Worm (Caenorhabditis elegans) whole organism, L4/young adult: Measurements from ENCODE around the gene C39F7.5.

Experiments
- W03F9.2 ChIP-seq: fragments of 150-350 bp; optimal IDR thresholded peaks from 2 replicates; lab custom pipeline; 2014; ENCODE audit warnings: missing biosample characterization, missing genetic modification characterization
- dao-5 ChIP-seq: sonication (generic microtip); optimal IDR thresholded peaks from 2 replicates; lab custom pipeline; 2016; ENCODE audit warnings: missing genotype, missing genetic modification characterization, moderate library complexity, missing compliant biosample characterization
- him-1 ChIP-seq: sonication (generic microtip); optimal IDR thresholded peaks from 2 replicates; lab custom pipeline; 2016; ENCODE audit warnings: missing genotype, missing genetic modification reagents, missing genetic modification characterization, missing compliant biosample characterization

The C39F7.5 gene

DNA sequence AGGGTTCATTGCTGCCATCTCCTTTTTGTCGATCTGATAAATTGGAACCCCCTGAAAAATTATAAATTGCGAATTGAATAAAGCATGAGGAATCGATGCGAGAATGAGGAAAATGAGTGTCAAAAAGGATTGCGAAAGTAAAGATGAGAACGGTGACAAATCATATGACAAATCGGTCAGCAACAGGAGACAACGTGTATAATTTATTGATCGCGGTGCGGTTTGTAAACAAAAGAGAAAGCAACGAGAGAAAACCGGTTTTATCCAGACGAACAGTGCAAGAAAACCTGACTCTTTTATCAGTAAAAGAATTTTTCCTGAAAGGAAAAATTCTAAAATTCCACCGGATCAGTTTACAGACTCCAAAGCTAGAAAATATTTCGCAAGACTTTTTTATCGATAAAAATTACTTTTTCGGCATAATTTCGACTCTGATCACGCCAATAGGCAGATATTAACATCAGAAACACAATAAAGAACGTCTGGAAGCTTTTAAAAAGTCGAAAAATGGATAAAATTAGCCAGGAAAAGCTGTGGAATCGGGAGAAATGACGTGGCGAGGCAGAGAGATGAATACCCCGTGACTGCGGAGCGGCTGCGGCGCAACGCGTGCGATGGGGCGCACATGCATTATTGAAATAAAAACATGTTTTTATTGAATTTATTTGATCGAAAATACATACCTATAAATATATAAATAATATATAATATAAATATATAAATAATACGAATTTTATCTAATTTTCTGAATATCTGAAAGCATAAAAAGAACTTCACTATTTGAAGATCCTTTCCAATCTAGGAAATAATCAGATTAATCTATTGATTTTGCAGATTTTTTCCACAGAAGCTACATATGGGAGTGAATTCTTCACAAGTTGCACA, at the start of gene C39F7.5, which contains the start of gene rab-1:
TSS of gene C39F7.5 (plus strand) at position 835 of the 885 bp plus-strand sequence.
TSS of gene rab-1 (minus strand) at position 51 of the 885 bp plus-strand sequence.
- TF ChIP-seq W03F9.2 (tag; lab: Kevin White, UChicago), result peak; percentile 88
- no peak for TF ChIP-seq dao-5

DNA sequence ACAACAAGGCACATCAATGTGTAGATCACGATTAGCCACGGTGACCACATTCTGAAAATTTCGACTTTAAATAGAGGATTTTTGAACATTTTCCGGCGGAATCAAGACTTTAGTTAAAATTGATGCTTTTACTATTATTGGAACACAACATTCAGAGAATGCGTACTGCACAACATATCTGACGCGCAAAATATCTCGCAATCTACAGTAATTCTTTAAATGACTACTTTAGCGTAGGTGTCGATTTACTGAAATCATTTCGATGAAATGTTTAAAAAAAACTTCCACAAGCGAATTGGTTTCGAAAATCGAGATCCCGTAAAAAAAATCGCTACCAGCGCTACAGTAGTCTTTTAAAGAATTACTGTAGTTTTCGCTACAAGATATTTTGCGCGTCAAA, 44.1 kb upstream of the C39F7.5 start, which contains the start of gene Y50D4A.10:
TSS of gene Y50D4A.10 (minus strand) at position 57 of the 400 bp plus-strand sequence.
- no peak for TF ChIP-seq W03F9.2 (tag; lab: Kevin White, UChicago)
- TF ChIP-seq him-1 (tag; lab: Kevin White, UChicago), result no peak
- TF ChIP-seq dao-5, result no peak

DNA sequence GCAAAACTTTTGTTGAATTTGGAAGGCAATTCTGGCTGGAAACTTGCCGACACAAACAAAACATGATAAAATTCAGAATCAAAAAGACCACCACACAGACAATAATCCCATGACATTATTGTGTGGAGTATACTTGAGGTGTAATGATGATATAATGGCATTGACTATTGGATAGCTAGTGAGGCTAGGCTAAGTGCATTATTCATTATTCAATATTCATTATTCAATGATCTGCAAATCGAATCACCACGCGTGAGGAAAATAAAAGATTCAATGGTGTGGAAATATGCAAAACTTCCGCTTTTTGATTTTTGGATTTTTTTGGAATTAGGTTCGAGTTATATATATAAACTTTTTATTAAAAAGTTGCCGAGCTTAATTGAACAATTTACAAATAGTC, 41.0 kb upstream of the C39F7.5 start:
- TF ChIP-seq dao-5 (no peak), him-1 (tag; lab: Kevin White, UChicago) (no peak), W03F9.2 (tag; lab: Kevin White, UChicago) (no peak)

DNA sequence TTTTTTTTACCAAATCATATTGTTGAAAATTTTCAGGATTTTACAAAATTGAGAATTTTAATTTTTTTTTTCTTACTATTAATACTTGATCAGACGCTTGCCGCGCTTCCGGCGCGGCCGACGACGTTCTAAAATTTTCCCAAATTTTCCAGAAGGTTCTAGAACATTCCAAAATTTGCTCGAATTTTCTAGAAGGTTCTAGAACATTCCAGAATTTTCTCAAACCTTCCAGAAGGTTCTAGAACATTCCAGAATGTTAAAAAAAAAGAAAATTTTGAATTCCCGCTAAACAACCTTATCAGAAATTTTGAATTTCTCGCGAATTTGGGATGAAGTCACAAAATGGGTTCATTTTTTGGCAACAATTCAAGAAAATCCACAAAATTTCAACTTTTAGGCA, 38.3 kb upstream of the C39F7.5 start:
- no peak for TF ChIP-seq dao-5
- TF ChIP-seq W03F9.2 (tag; lab: Kevin White, UChicago), result no peak
- TF ChIP-seq him-1 (tag; lab: Kevin White, UChicago), result no peak

DNA sequence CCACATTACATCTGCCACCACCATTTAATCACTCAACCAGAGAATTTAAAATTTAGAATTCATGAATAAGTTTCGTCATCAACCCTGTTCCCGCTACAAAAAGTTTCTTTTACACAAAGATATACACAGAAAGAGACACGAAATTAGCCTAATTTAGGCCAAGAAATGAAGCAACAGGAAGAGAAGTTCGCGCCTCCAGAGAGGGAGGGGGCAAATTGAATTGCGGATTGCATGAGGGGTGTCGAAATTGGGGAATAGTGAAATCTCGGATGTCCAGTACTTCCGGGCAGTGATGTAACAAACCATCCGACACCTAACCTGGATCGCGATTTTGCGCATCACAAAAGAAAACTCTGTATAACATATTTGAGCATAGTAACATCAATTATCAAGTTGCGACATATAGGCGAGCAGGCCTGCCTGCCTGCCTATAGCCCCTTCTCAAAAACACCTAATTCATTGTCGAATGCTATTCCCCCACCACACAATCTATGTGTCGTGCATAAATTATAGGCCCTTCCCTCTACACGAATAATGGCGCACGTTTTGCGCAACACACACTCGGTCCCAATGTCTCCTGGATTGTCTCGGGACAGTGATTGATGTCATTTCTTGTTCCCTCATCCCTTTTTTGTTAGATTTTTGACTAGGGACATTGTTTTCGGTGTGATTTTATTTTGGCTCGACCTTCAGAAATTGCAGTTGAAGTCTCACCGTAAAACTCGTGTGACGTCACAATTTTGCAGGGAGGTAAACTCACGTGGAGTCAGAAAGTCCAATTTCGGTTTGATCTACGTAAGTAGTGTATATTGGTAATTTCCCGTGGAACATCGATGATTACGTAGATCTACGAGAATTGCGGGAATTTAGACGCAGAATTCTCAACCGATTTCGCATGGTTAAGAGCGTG, 36.6 kb upstream of the C39F7.5 start:
- no peak for TF ChIP-seq dao-5
- no peak for TF ChIP-seq W03F9.2 (tag; lab: Kevin White, UChicago)
- no peak for TF ChIP-seq him-1 (tag; lab: Kevin White, UChicago)

DNA sequence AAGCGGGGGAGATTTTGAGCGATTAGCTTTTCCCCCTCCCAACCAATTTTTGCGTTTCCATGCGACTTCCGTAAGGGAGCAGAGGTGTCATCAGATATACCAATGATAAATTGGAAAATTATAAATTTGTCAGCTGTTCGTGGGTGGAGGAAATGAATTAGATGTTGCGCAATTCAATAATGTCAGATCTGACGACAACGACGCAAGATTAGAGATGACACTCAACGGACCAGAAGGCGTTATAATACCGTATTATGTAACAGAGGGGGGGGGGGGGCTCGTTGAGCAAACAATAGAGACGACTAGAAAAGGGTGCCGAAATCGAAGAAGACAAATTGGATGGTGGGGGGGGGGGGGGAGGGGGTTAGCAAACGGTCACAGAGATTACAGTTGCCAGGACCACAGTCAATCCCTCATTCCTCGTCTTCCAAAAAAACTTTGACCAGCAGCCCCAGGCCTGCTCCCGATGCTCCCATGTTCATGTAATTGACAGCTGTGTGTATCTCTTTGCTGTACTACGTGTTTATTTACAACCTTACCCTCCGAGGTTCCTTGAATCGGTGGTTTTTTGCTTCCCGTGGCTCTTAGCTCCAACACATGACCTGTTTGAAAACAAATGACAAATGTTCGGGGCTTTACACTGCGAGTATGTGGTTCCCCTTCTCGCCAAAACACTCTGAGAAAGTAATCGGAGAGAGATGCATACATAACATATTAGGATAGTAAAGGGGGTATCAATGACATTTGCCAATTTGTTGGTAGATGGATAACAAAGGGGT, 35.5 kb upstream of the C39F7.5 start:
- TF ChIP-seq dao-5, result no peak
- no peak for TF ChIP-seq W03F9.2 (tag; lab: Kevin White, UChicago)
- no peak for TF ChIP-seq him-1 (tag; lab: Kevin White, UChicago)

DNA sequence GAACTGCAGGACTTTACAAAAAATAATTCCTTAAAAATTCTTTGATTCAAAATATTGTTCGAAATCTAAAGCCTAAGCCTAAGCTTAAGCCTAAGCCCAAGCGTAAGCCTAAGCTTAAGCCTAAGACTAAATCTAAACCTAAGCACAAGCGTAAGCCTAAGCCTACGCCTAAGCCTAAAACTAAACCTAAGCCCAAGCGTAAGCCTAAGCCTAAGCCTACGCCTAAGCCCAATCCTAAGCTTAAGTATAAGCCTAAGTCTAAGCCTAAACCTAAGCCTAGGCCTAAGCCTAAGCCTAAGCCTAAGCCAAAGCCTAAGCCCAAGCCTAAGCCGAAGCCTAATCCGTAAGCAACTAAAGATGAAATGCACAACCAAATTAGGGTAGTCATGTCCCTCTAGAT, 34.0 kb upstream of the C39F7.5 start:
- TF ChIP-seq dao-5 (no peak), W03F9.2 (tag; lab: Kevin White, UChicago) (no peak), him-1 (tag; lab: Kevin White, UChicago) (no peak)

DNA sequence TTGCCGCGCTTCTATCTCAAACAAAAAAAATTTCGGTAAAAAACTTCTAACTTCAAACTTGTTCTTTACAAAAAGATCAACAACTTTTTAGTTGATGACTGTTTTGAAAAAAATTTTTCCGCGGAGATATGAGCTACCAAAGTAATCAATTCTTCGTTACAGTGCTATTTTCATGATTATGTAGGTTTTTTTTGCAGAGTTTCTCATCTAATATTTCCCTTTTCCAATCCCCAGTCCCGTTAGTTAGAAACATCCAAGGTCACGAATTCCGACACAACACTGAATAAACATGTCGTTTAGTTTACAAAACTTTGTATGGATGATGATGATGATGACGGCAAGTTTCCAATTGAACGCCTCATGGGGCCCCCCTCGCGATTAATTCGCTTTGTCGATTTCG, 32.0 kb upstream of the C39F7.5 start:
- no peak for TF ChIP-seq him-1 (tag; lab: Kevin White, UChicago)
- TF ChIP-seq W03F9.2 (tag; lab: Kevin White, UChicago), result no peak
- no peak for TF ChIP-seq dao-5

DNA sequence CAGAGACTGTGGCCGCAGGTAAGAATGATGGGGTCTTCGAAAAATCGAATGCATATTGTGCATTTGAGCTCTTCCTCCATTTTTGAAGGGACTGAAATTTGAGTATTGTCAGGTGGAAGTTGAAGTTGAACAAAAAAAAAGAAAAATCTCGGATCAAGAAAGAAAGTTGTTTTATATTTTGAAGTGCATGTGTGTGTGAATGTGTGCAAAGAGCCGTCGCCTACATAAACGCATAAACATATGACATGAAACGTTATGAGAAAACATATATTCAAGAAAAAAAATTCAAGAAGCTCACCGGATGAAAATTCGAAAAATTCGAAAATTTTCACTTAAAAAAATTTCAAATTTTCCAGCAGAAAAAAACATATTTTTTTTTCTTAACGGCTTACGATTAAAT, 29.2 kb upstream of the C39F7.5 start, which contains the start of gene madd-2:
TSS of gene madd-2 (minus strand) at position 101 of the 400 bp plus-strand sequence.
- TF ChIP-seq W03F9.2 (tag; lab: Kevin White, UChicago) (no peak), him-1 (tag; lab: Kevin White, UChicago) (no peak), dao-5 (no peak)

DNA sequence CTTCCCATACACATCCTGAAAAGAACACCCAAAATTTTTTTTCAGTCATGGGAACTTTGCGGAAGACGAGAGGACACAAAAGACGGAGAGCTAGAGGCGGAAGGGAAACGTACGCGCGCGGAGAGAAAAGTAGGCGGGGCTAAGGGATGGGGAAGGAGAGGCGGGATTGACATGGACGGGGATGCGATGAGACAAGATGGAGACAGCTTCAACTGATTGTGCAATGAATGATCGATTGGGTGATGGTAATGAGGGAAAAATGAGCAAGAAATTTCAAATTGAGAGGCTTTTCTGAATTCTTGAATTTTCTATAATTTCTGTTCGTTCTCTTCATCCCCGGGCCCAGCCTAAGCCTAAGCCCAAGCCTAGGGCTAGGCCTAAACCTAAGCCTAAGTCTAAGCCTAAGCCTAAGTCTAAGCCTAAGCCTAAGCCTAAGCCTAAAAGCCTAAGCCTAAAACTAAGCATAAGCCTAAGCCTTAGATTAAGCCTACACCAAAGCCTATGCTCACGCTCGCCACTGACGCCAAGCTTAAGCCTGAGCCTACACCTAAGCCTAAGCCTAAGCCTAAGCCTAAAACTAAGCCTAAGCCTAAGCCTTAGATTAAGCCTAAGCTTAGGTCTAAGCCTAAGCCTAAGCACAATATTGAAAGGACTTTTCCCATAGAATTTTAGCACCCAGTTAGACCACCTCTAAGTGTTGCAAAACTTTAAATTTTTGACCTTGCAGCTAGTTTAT, 28.1 kb upstream of the C39F7.5 start:
- TF ChIP-seq dao-5 (no peak), him-1 (tag; lab: Kevin White, UChicago) (no peak), W03F9.2 (tag; lab: Kevin White, UChicago) (no peak)

DNA sequence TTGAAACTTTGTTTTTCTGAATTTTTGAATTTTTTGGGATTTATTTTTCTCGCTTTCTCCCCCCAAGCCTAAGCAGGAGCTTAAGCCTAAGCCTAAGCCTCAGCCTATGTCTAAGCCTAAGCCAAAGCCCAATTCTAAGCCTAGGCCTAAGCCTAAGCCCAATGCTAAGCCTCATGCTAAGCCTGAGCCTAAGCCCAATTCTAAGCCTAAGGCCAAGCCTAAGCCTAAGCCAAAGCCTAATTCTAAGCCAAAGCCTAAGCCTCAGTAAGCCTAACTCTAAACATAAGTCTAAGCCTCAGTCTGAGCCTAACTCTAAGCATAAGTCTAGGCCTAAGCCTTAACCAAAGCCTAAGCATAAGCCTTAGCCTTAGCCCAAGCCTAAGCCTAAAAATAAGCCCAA, 22.1 kb upstream of the C39F7.5 start:
- no peak for TF ChIP-seq him-1 (tag; lab: Kevin White, UChicago)
- no peak for TF ChIP-seq W03F9.2 (tag; lab: Kevin White, UChicago)
- no peak for TF ChIP-seq dao-5

DNA sequence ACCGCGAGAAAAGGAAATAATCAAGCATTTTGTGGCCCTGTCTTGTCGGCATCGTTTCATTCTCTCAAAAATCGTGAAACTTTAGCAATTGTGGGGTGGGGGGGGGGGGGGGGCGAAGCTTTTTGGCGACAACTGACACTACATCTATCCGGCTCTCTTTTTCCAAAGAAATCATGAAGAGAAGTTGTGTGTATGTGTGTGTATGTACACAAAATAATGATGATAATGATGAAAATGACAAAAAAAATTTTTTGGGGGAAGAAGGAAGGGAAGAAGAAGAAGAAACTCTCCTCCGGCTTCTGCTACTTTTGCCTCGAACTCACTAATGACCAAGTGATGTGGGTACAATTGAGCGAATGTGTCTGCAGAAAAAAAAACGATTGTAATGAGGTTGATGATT, 21.6 kb upstream of the C39F7.5 start:
- TF ChIP-seq W03F9.2 (tag; lab: Kevin White, UChicago) (no peak), him-1 (tag; lab: Kevin White, UChicago) (no peak), dao-5 (no peak)
